Worm (Caenorhabditis elegans): ENCODE measurements around the gene fem-3.

fem-3 gene

DNA sequence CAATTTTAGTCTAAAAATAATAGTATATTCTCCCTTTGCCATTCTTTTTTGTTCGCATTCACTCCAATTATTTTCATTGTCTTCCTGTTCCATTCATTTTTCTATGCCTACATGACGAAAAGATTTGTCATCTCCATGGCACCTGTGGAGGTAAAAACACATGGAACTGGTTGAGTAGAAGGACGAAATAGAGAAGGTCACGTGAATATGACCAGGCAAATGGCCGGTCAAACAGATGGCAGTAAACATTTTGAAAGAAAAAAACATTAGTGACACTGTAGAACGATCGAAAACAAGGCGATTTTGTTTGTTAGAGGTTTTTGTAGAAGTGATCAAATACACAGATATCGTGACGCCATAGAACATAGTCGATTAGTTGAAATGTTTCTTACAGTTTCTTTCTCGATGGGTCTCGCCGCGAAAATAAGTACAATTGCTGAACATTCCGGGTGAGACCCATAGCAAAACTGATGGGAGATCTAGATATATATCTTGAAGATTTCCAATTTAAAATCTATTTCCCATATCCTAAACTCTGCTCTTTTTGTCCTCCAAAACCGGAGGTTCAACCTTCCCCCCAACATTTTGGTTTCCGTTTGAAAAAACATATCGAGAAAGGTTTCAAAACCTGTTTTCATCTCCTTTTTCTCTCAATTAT lies 14.1 kb upstream of the fem-3 start:
- TF ChIP-seq lin-32 (GFP tag; optimal IDR thresholded peaks at IDR 0.05) (no peak), ztf-11 (tag; optimal IDR thresholded peaks at IDR 0.05) (no peak), nhr-28 (tag; optimal IDR thresholded peaks at IDR 0.05) (no peak), ham-2 (GFP tag; optimal IDR thresholded peaks at IDR 0.05) (no peak), cnd-1 (tag; optimal IDR thresholded peaks at IDR 0.05) (no peak), nhr-237 (tag; optimal IDR thresholded peaks at IDR 0.05) (no peak), snpc-4 (tag; optimal IDR thresholded peaks at IDR 0.05) (no peak), ces-1 (GFP tag; optimal IDR thresholded peaks at IDR 0.05) (no peak), unc-62 (GFP tag; optimal IDR thresholded peaks at IDR 0.05) (no peak), bed-3 (GFP tag; optimal IDR thresholded peaks at IDR 0.05) (no peak), unc-39 (tag; optimal IDR thresholded peaks at IDR 0.05) (no peak), lin-13 (tag; optimal IDR thresholded peaks at IDR 0.05) (no peak), pha-4 (tag; optimal IDR thresholded peaks at IDR 0.05) (no peak), mep-1 (tag; optimal IDR thresholded peaks at IDR 0.05) (no peak)

DNA sequence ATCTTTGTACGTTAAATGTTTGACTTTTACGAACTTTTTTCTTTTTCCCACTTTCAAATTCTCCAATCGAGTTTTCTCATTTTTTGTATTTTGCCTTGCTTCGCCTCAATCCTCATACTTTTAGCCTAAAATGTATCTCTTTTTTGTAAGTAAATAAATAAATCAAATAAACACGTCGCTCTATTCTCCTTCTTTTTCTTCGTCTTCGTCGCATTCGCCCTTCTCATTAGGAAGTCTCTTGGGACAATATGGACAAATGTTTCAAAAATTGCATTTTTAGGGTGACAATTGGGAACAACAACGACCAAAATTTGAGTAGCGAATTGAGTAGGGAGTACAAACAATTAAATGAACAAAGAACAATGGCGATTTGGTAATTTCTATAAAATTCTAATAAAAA lies 12.8 kb upstream of the fem-3 start:
- peak; percentile 95 for TF ChIP-seq ces-1 (GFP tag; optimal IDR thresholded peaks at IDR 0.05)
- no peak for TF ChIP-seq cnd-1 (tag; optimal IDR thresholded peaks at IDR 0.05)
- TF ChIP-seq blmp-1 (tag; optimal IDR thresholded peaks at IDR 0.05), result no peak
- no peak for TF ChIP-seq pha-4 (tag; optimal IDR thresholded peaks at IDR 0.05)

DNA sequence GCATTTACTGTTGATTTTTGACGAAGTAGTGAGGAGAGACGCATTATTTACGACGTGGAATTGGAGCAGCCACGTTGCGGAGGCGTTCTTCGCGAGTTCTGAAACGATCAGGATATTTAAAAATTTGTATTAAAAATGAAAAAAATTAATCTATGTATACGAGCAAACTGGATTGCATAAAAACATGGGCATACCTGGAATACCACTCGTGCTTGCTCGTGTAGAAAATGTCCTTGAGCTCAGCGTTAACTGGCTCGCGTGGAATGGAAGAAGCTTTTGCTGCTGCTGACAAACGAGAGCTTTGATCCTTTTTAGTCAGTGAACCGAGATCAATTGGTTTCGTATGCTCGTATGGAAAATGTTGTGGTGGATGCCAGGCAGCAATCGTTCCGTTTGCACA lies 10.8 kb upstream of the fem-3 start, which contains the start of gene lpl-1:
Gene lpl-1, minus strand, starts transcription at position 101 of the 400 bp plus-strand sequence.
- no peak for TF ChIP-seq hlh-1 (tag; optimal IDR thresholded peaks at IDR 0.05)
- no peak for TF ChIP-seq lin-32 (GFP tag; optimal IDR thresholded peaks at IDR 0.05)
- no peak for TF ChIP-seq unc-120 (tag; optimal IDR thresholded peaks at IDR 0.05; ENCODE audit: poor library complexity, severe bottlenecking)
- TF ChIP-seq ham-2 (GFP tag; optimal IDR thresholded peaks at IDR 0.05), result no peak
- no peak for TF ChIP-seq ceh-39 (tag; optimal IDR thresholded peaks at IDR 0.05)
- no peak for TF ChIP-seq drap-1 (GFP tag; optimal IDR thresholded peaks at IDR 0.05)
- TF ChIP-seq mab-5 (tag; optimal IDR thresholded peaks at IDR 0.05), result no peak
- TF ChIP-seq elt-3 (tag; optimal IDR thresholded peaks at IDR 0.05), result no peak
- TF ChIP-seq lsy-2 (tag; optimal IDR thresholded peaks at IDR 0.05), result no peak
- TF ChIP-seq ceh-83 (GFP tag; optimal IDR thresholded peaks at IDR 0.05), result no peak
- TF ChIP-seq mls-2 (tag; optimal IDR thresholded peaks at IDR 0.05), result no peak
- TF ChIP-seq zip-8 (tag; optimal IDR thresholded peaks at IDR 0.05), result no peak
- TF ChIP-seq tbx-8 (GFP tag; optimal IDR thresholded peaks at IDR 0.05), result no peak
- no peak for TF ChIP-seq ztf-11 (tag; optimal IDR thresholded peaks at IDR 0.05)
- TF ChIP-seq blmp-1 (tag; optimal IDR thresholded peaks at IDR 0.05), result no peak

ce11 chrIV:9094356-9094755 lies 10.4 kb upstream of the fem-3 start, which contains the start of gene mrpl-42:
Gene mrpl-42 (minus strand): TSS chrIV:9094456.
- TF ChIP-seq ceh-39 (tag; optimal IDR thresholded peaks at IDR 0.05) (no peak), mab-5 (tag; optimal IDR thresholded peaks at IDR 0.05) (no peak), nhr-237 (tag; optimal IDR thresholded peaks at IDR 0.05) (no peak), M03D4.4 (tag; optimal IDR thresholded peaks at IDR 0.05) (no peak), ztf-11 (tag; optimal IDR thresholded peaks at IDR 0.05) (no peak), unc-120 (tag; optimal IDR thresholded peaks at IDR 0.05; ENCODE audit: poor library complexity, severe bottlenecking) (no peak), unc-62 (GFP tag; optimal IDR thresholded peaks at IDR 0.05) (no peak), ceh-43 (GFP tag; optimal IDR thresholded peaks at IDR 0.05) (no peak), ces-1 (GFP tag; optimal IDR thresholded peaks at IDR 0.05) (no peak), mls-2 (tag; optimal IDR thresholded peaks at IDR 0.05) (no peak), ham-2 (GFP tag; optimal IDR thresholded peaks at IDR 0.05) (no peak), ceh-83 (GFP tag; optimal IDR thresholded peaks at IDR 0.05) (no peak), lin-32 (GFP tag; optimal IDR thresholded peaks at IDR 0.05) (no peak), elt-1 (tag; optimal IDR thresholded peaks at IDR 0.05; ENCODE audit: borderline replicate concordance, insufficient read depth) (no peak)

ce11 chrIV:9095553-9095952 lies 9.2 kb upstream of the fem-3 start, which contains the start of gene icln-1:
Gene icln-1 (minus strand): TSS chrIV:9095653.
- no peak for TF ChIP-seq mep-1 (tag; optimal IDR thresholded peaks at IDR 0.05)

Data from whole organism, mixed stage, embryonic.